Fruit fly (Drosophila melanogaster) whole organism, embryonic: Measurements from ENCODE around the gene RpS9.
A peak's percentile ranks its signal among the peaks of the same experiment; 100 is the strongest.

Experiments used
- Abd-B ChIP-seq: fragments of 200-800 bp; sonication (Bioruptor generic); optimal IDR thresholded peaks from 2 replicates; lab custom pipeline; 2018; ENCODE audit warnings: missing biosample characterization, mild to moderate bottlenecking, missing genetic modification characterization, moderate library complexity
- Adf1 ChIP-seq: fragments of 200-800 bp; sonication (Bioruptor generic); IDR thresholded peaks from 2 replicates; pipeline ENCODE4 v1.3.6; 2022; ENCODE audit warnings: missing biosample characterization, missing genetic modification characterization
- Antp ChIP-seq: fragments of 200-800 bp; sonication (Bioruptor generic); optimal IDR thresholded peaks from 3 replicates; lab custom pipeline; 2016; ENCODE audit warnings: missing biosample characterization, missing genetic modification characterization
- CG10147 ChIP-seq: fragments of 200-800 bp; sonication (Bioruptor generic); optimal IDR thresholded peaks from 2 replicates; lab custom pipeline; 2019; ENCODE audit warnings: missing biosample characterization, mild to moderate bottlenecking, missing genetic modification characterization, moderate library complexity
- CG1024 ChIP-seq: fragments of 200-800 bp; sonication (Bioruptor generic); IDR thresholded peaks from 2 replicates; pipeline ENCODE4 v1.3.6; 2022; ENCODE audit warnings: missing biosample characterization, missing genetic modification characterization
- CG10565 ChIP-seq: fragments of 200-800 bp; sonication (Bioruptor generic); optimal IDR thresholded peaks from 3 replicates; lab custom pipeline; 2016; ENCODE audit warnings: missing biosample characterization, mild to moderate bottlenecking, missing genetic modification characterization
- CG12104 ChIP-seq: fragments of 200-800 bp; sonication (Bioruptor generic); optimal IDR thresholded peaks from 3 replicates; lab custom pipeline; 2016; ENCODE audit warnings: missing biosample characterization, missing genetic modification characterization
- CG12236 ChIP-seq: fragments of 200-800 bp; sonication (Bioruptor generic); optimal IDR thresholded peaks from 2 replicates; lab custom pipeline; 2016; ENCODE audit warnings: missing biosample characterization, missing genetic modification characterization
- CG12942 ChIP-seq: fragments of 200-800 bp; sonication (Bioruptor generic); optimal IDR thresholded peaks from 3 replicates; lab custom pipeline; 2016; ENCODE audit warnings: missing biosample characterization, missing genetic modification characterization
- CG14014 ChIP-seq: fragments of 200-800 bp; sonication (Bioruptor generic); IDR thresholded peaks from 2 replicates; pipeline ENCODE4 v1.3.6; 2022; ENCODE audit warnings: missing biosample characterization, missing genetic modification characterization
- CG16779 ChIP-seq: fragments of 200-800 bp; sonication (Bioruptor generic); IDR thresholded peaks from 2 replicates; pipeline ENCODE4 v1.3.6; 2022; ENCODE audit warnings: missing biosample characterization, missing genetic modification characterization
- CG18476 ChIP-seq: fragments of 200-800 bp; sonication (Bioruptor generic); optimal IDR thresholded peaks from 2 replicates; lab custom pipeline; 2016; ENCODE audit warnings: missing biosample characterization, mild to moderate bottlenecking, missing genetic modification characterization
- CG30431 ChIP-seq: fragments of 200-800 bp; sonication (Bioruptor generic); optimal IDR thresholded peaks from 2 replicates; lab custom pipeline; 2017; ENCODE audit warnings: missing biosample characterization, missing genetic modification characterization
- CG3407 ChIP-seq: fragments of 200-800 bp; sonication (Bioruptor generic); optimal IDR thresholded peaks from 2 replicates; lab custom pipeline; 2018; ENCODE audit warnings: missing biosample characterization, mild to moderate bottlenecking, missing genetic modification characterization
- CG3726 ChIP-seq: fragments of 200-800 bp; sonication (Bioruptor generic); IDR thresholded peaks from 3 replicates; pipeline ENCODE4, ENCODE4 v1.3.6; 2022; ENCODE audit warnings: missing biosample characterization, missing genetic modification characterization
- CG4707 ChIP-seq: fragments of 200-800 bp; sonication (Bioruptor generic); optimal IDR thresholded peaks from 2 replicates; lab custom pipeline; 2018; ENCODE audit warnings: missing biosample characterization, mild to moderate bottlenecking, missing genetic modification characterization, moderate library complexity
- CG6683 ChIP-seq: fragments of 200-800 bp; sonication (Bioruptor generic); optimal IDR thresholded peaks from 2 replicates; lab custom pipeline; 2017; ENCODE audit warnings: missing biosample characterization, mild to moderate bottlenecking, missing genetic modification characterization, missing genetic modification reagents
- CG7271 ChIP-seq: fragments of 200-800 bp; sonication (Bioruptor generic); optimal IDR thresholded peaks from 2 replicates; lab custom pipeline; 2018; ENCODE audit warnings: missing biosample characterization, mild to moderate bottlenecking, missing genetic modification characterization, moderate library complexity
- CG7786 ChIP-seq: fragments of 200-800 bp; sonication (Bioruptor generic); optimal IDR thresholded peaks from 2 replicates; lab custom pipeline; 2016; ENCODE audit warnings: missing biosample characterization, missing genetic modification characterization
- CG7987 ChIP-seq: fragments of 200-800 bp; sonication (Bioruptor generic); optimal IDR thresholded peaks from 2 replicates; lab custom pipeline; 2018; ENCODE audit warnings: missing biosample characterization, mild to moderate bottlenecking, missing genetic modification characterization, moderate library complexity
- CG8281 ChIP-seq: fragments of 200-800 bp; sonication (Bioruptor generic); optimal IDR thresholded peaks from 2 replicates; lab custom pipeline; 2018; ENCODE audit warnings: missing biosample characterization, mild to moderate bottlenecking, missing genetic modification characterization, moderate library complexity
- CG9817 ChIP-seq: fragments of 200-800 bp; sonication (Bioruptor generic); optimal IDR thresholded peaks from 2 replicates; lab custom pipeline; 2018; ENCODE audit warnings: missing biosample characterization, mild to moderate bottlenecking, missing genetic modification characterization, moderate library complexity
- Dref ChIP-seq: fragments of 200-800 bp; sonication (Bioruptor generic); IDR thresholded peaks from 2 replicates; pipeline ENCODE4 v1.3.6; 2022; ENCODE audit warnings: missing biosample characterization, missing genetic modification characterization
- E2f1 ChIP-seq: fragments of 200-800 bp; sonication (Bioruptor generic); IDR thresholded peaks from 2 replicates; pipeline ENCODE4 v1.3.6; 2022; ENCODE audit warnings: missing biosample characterization, missing genetic modification characterization
- Elba2 ChIP-seq: fragments of 200-800 bp; sonication (Bioruptor generic); optimal IDR thresholded peaks from 3 replicates; lab custom pipeline; 2016; ENCODE audit warnings: missing biosample characterization, missing genetic modification characterization
- HLHmδ ChIP-seq: fragments of 200-800 bp; sonication (Bioruptor generic); optimal IDR thresholded peaks from 2 replicates; lab custom pipeline; 2018; ENCODE audit warnings: missing biosample characterization, mild to moderate bottlenecking, missing genetic modification characterization, moderate library complexity
- MESR4 ChIP-seq: fragments of 200-800 bp; sonication (Bioruptor generic); optimal IDR thresholded peaks from 2 replicates; lab custom pipeline; 2018; ENCODE audit warnings: missing biosample characterization, mild to moderate bottlenecking, missing genetic modification characterization, moderate library complexity
- NK7.1 ChIP-seq: fragments of 200-800 bp; sonication (Bioruptor generic); optimal IDR thresholded peaks from 3 replicates; lab custom pipeline; 2016; ENCODE audit warnings: missing biosample characterization, missing genetic modification characterization
- Pdp1 ChIP-seq, 2 experiments: fragments of 200-800 bp; sonication (Bioruptor generic); optimal IDR thresholded peaks; 3 replicates each; lab custom pipeline; 2016; ENCODE audit warnings: missing biosample characterization in 2 of 2, missing genetic modification characterization in 2 of 2, mild to moderate bottlenecking in 1 of 2, moderate library complexity in 1 of 2
- Rfx ChIP-seq: fragments of 200-800 bp; sonication (Bioruptor generic); IDR thresholded peaks from 2 replicates; pipeline ENCODE4 v1.3.6; 2022; ENCODE audit warnings: missing biosample characterization, missing genetic modification characterization
- Sry-δ ChIP-seq: fragments of 200-800 bp; sonication (Bioruptor generic); optimal IDR thresholded peaks from 2 replicates; lab custom pipeline; 2016; ENCODE audit warnings: missing biosample characterization, missing genetic modification characterization
- ash1 ChIP-seq: fragments of 200-800 bp; sonication (Bioruptor generic); optimal IDR thresholded peaks from 2 replicates; lab custom pipeline; 2018; ENCODE audit warnings: missing biosample characterization, mild to moderate bottlenecking, missing genetic modification characterization
- bigmax ChIP-seq: fragments of 200-800 bp; sonication (Bioruptor generic); optimal IDR thresholded peaks from 2 replicates; lab custom pipeline; 2018; ENCODE audit warnings: missing biosample characterization, mild to moderate bottlenecking, missing genetic modification characterization
- crol ChIP-seq: fragments of 200-800 bp; sonication (Bioruptor generic); IDR thresholded peaks from 2 replicates; pipeline ENCODE4 v1.3.6; 2022; ENCODE audit warnings: missing biosample characterization, missing genetic modification characterization
- dati ChIP-seq: fragments of 200-800 bp; sonication (Bioruptor generic); IDR thresholded peaks from 2 replicates; pipeline ENCODE4 v1.3.6; 2022; ENCODE audit warnings: missing biosample characterization, missing genetic modification characterization
- eve ChIP-seq, 2 experiments: fragments of >200 bp; optimal IDR thresholded peaks; 2 replicates each; lab custom pipeline; 2017; ENCODE audit warnings: missing biosample characterization in 2 of 2, missing genetic modification characterization in 2 of 2
- fd102C ChIP-seq: fragments of 200-800 bp; sonication (Bioruptor generic); optimal IDR thresholded peaks from 2 replicates; lab custom pipeline; 2018; ENCODE audit warnings: missing biosample characterization, mild to moderate bottlenecking, missing genetic modification characterization, moderate library complexity
- grn ChIP-seq: fragments of 200-800 bp; sonication (Bioruptor generic); optimal IDR thresholded peaks from 3 replicates; lab custom pipeline; 2017; ENCODE audit warnings: missing biosample characterization, missing genetic modification characterization
- kay ChIP-seq: fragments of 200-800 bp; sonication (Bioruptor generic); optimal IDR thresholded peaks from 2 replicates; lab custom pipeline; 2016; ENCODE audit warnings: missing biosample characterization, missing genetic modification characterization
- otp ChIP-seq: fragments of 200-800 bp; sonication (Bioruptor generic); IDR thresholded peaks from 3 replicates; pipeline ENCODE4, ENCODE4 v1.3.6; 2022; ENCODE audit warnings: missing biosample characterization, missing genetic modification characterization
- peb ChIP-seq: fragments of 200-800 bp; sonication (Bioruptor generic); IDR thresholded peaks from 2 replicates; pipeline ENCODE4 v1.3.6; 2022; ENCODE audit warnings: missing biosample characterization, missing genetic modification characterization
- prd ChIP-seq, 3 experiments: fragments of >200 bp in 2 of 3; fragments of 200-800 bp in 1 of 3; sonication (Bioruptor generic) in 1 of 3; optimal IDR thresholded peaks in 2 of 3; IDR thresholded peaks in 1 of 3; 2 replicates in 2 of 3; 3 replicates in 1 of 3; pipeline versions ENCODE4 v1.3.6 to Lab custom; 2017 to 2022; ENCODE audit warnings: missing biosample characterization in 1 of 3, missing genetic modification characterization in 1 of 3
- run ChIP-seq: fragments of 200-800 bp; sonication (Bioruptor generic); optimal IDR thresholded peaks from 3 replicates; lab custom pipeline; 2018; ENCODE audit warnings: missing biosample characterization, mild to moderate bottlenecking, missing genetic modification characterization
- sc ChIP-seq, 3 experiments: fragments of >200 bp in 2 of 3; fragments of 200-800 bp in 1 of 3; sonication (Bioruptor generic) in 1 of 3; optimal IDR thresholded peaks; 2 replicates in 2 of 3; 3 replicates in 1 of 3; lab custom pipeline; 2017; ENCODE audit warnings: mild to moderate bottlenecking in 1 of 3, missing biosample characterization in 1 of 3, missing genetic modification characterization in 1 of 3, missing genetic modification reagents in 1 of 3
- shn ChIP-seq: fragments of 200-800 bp; sonication (Bioruptor generic); optimal IDR thresholded peaks from 3 replicates; lab custom pipeline; 2016; ENCODE audit warnings: missing biosample characterization, missing genetic modification characterization
- so ChIP-seq: fragments of 200-800 bp; sonication (Bioruptor generic); IDR thresholded peaks from 3 replicates; pipeline ENCODE4 v1.3.6; 2022; ENCODE audit warnings: missing biosample characterization, missing genetic modification characterization
- sob ChIP-seq: fragments of 200-800 bp; sonication (Bioruptor generic); IDR thresholded peaks from 2 replicates; pipeline ENCODE4 v1.3.6; 2022; ENCODE audit warnings: missing biosample characterization, missing genetic modification characterization
- usp ChIP-seq: fragments of >200 bp; optimal IDR thresholded peaks from 2 replicates; lab custom pipeline; 2017; ENCODE audit warnings: missing biosample characterization, missing genetic modification characterization
- vvl ChIP-seq: fragments of 200-800 bp; sonication (Bioruptor generic); IDR thresholded peaks from 2 replicates; pipeline ENCODE4 v1.3.6; 2022; ENCODE audit warnings: missing biosample characterization, missing genetic modification characterization
- zfh1 ChIP-seq: fragments of 200-800 bp; sonication (Bioruptor generic); IDR thresholded peaks from 3 replicates; pipeline ENCODE4 v1.3.6; 2022; ENCODE audit warnings: missing biosample characterization, missing genetic modification characterization
- zfh2 ChIP-seq: fragments of 200-800 bp; sonication (Bioruptor generic); optimal IDR thresholded peaks from 2 replicates; lab custom pipeline; 2016; ENCODE audit warnings: missing biosample characterization, missing genetic modification characterization

Gene RpS9

dm6 chr3L:9476829-9477228, 34.5 kb downstream of the RpS9 start, which contains the start of the genes Uch-L5 and Jarid2 (continued):
- TF ChIP-seq CG7987 (GFP tag; lab: Kevin White, UChicago) (peak; percentile 72), CG3407 (GFP tag; lab: Kevin White, UChicago) (peak; percentile 22), so (GFP tag; lab: Robert Waterston, UW) (no peak), CG7786 (peak; percentile 58), CG10147 (GFP tag; lab: Kevin White, UChicago) (no peak), CG3726 (GFP tag; lab: Robert Waterston, UW) (no peak), sob (GFP tag; lab: Robert Waterston, UW) (peak; percentile 55), CG4707 (no peak), vvl (GFP tag; lab: Robert Waterston, UW) (peak; percentile 55), CG12942 (peak; percentile 43), Sry-δ (peak; percentile 62), Dref (peak; percentile 48), grn (GFP tag; lab: Kevin White, UChicago) (no peak), bigmax (GFP tag; lab: Kevin White, UChicago) (peak; percentile 53), Rfx (GFP tag; lab: Robert Waterston, UW) (peak; percentile 78), prd (optimal IDR thresholded peaks at IDR 0.05; lab: Kevin White, UChicago) (no peak), prd (GFP tag; IDR thresholded peaks at IDR 0.05; lab: Robert Waterston, UW) (0 out of 3 replicates have a peak, but pooled peaks have one; percentile 27), CG18476 (no peak), CG16779 (GFP tag; lab: Robert Waterston, UW) (no peak), CG8281 (tag; lab: Kevin White, UChicago) (no peak), HLHmδ (GFP tag; lab: Kevin White, UChicago) (peak; percentile 24), crol (GFP tag; lab: Robert Waterston, UW) (no peak), CG30431 (GFP tag; lab: Kevin White, UChicago) (no peak), MESR4 (peak; percentile 96), CG6683 (no peak), Abd-B (no peak), NK7.1 (GFP tag; lab: Kevin White, UChicago) (no peak), Adf1 (peak; percentile 60), fd102C (no peak), CG7271 (peak; percentile 48), CG1024 (GFP tag; lab: Robert Waterston, UW) (no peak), dati (GFP tag; lab: Robert Waterston, UW) (no peak), otp (GFP tag; lab: Robert Waterston, UW) (no peak), CG9817 (tag; lab: Kevin White, UChicago) (peak; percentile 21), ash1 (peak; percentile 46), Pdp1 (GFP tag; optimal IDR thresholded peaks at IDR 0.05; lab: Kevin White, UChicago) (peak; percentile 47 to 54), peb (GFP tag; lab: Robert Waterston, UW) (no peak), Antp (GFP tag; lab: Kevin White, UChicago) (peak; percentile 78), zfh2 (GFP tag; lab: Kevin White, UChicago) (peak; percentile 72), CG14014 (no peak), zfh1 (no peak), sc (optimal IDR thresholded peaks at IDR 0.05; lab: Kevin White, UChicago) (no peak), sc (GFP tag; optimal IDR thresholded peaks at IDR 0.05; lab: Kevin White, UChicago) (no peak), CG12104 (GFP tag; lab: Kevin White, UChicago) (no peak), run (tag; lab: Kevin White, UChicago) (no peak), CG10565 (no peak), kay (peak; percentile 51), shn (GFP tag; lab: Kevin White, UChicago) (peak; percentile 46), eve (GFP tag; optimal IDR thresholded peaks at IDR 0.05; lab: Kevin White, UChicago) (no peak), usp (GFP tag; lab: Kevin White, UChicago) (no peak), E2f1 (no peak), CG12236 (no peak), Elba2 (GFP tag; lab: Kevin White, UChicago) (peak; percentile 11)
